Worm (Caenorhabditis elegans): ENCODE measurements around the gene T20D4.10.

- TF ChIP-seq dao-5 (tag; optimal IDR thresholded peaks at IDR 0.05) (no peak), him-1 (tag; optimal IDR thresholded peaks at IDR 0.05) (no peak), W03F9.2 (tag; optimal IDR thresholded peaks at IDR 0.05) (no peak)
Measured at ce11 chrV:3444777-3445089, 44.7 kb downstream of the T20D4.10 start, which contains the start of gene cfz-2.

All from whole organism, L4/young adult.